Worm (Caenorhabditis elegans): ENCODE data around the gene gmap-3.
A peak's percentile ranks its signal among the peaks of the same experiment; 100 is the strongest.

gmap-3 gene

ce11 chrX:12940811-12941210, at the start of gene gmap-3:
gmap-3 (minus strand) TSS chrX:12940958.
- peak; percentile 65 for TF ChIP-seq nhr-25 (tag; optimal IDR thresholded peaks at IDR 0.05)
- TF ChIP-seq nhr-28 (tag; optimal IDR thresholded peaks at IDR 0.05) = no peak
- no peak for TF ChIP-seq nfya-1 (tag; optimal IDR thresholded peaks at IDR 0.05; ENCODE audit: insufficient read depth)

- TF ChIP-seq lin-39 (tag; optimal IDR thresholded peaks at IDR 0.05) (peak; percentile 15), ama-1 (optimal IDR thresholded peaks at IDR 0.05) (no peak), pqm-1 (tag; optimal IDR thresholded peaks at IDR 0.05) (peak; percentile 9), nhr-43 (tag; optimal IDR thresholded peaks at IDR 0.05; ENCODE audit: poor library complexity, severe bottlenecking) (no peak), jun-1 (tag; optimal IDR thresholded peaks at IDR 0.05) (no peak), egl-5 (tag; optimal IDR thresholded peaks at IDR 0.05) (peak; percentile 26), nfya-1 (tag; optimal IDR thresholded peaks at IDR 0.05; ENCODE audit: insufficient read depth) (peak; percentile 46), ceh-9 (tag; optimal IDR thresholded peaks at IDR 0.05) (no peak), pha-4 (tag; optimal IDR thresholded peaks at IDR 0.05) (peak; percentile 50)
Measured at ce11 chrX:12989205-12989604, 48.4 kb upstream of the gmap-3 start, which contains the start of gene F11C1.7. F11C1.7 (plus strand) TSS chrX:12989344.

ce11 chrX:12987119-12987518, 46.4 kb upstream of the gmap-3 start, which contains the start of gene mff-1:
mff-1 (minus strand) TSS chrX:12987219.
- no peak for TF ChIP-seq elt-3 (tag; optimal IDR thresholded peaks at IDR 0.05)
- no peak for TF ChIP-seq ceh-82 (tag; optimal IDR thresholded peaks at IDR 0.05)
- no peak for TF ChIP-seq unc-62 (GFP tag; optimal IDR thresholded peaks at IDR 0.05)
- no peak for TF ChIP-seq mdl-1 (tag; optimal IDR thresholded peaks at IDR 0.05)
- TF ChIP-seq jun-1 (tag; optimal IDR thresholded peaks at IDR 0.05) = no peak
- no peak for TF ChIP-seq nhr-76 (tag; optimal IDR thresholded peaks at IDR 0.05)
- no peak for TF ChIP-seq egl-5 (tag; optimal IDR thresholded peaks at IDR 0.05)
- TF ChIP-seq nhr-237 (tag; optimal IDR thresholded peaks at IDR 0.05) = no peak
- TF ChIP-seq ZK546.5 (tag; optimal IDR thresholded peaks at IDR 0.05) = no peak
- TF ChIP-seq R02D3.7 (tag; optimal IDR thresholded peaks at IDR 0.05) = no peak

- TF ChIP-seq elt-2 (tag; optimal IDR thresholded peaks at IDR 0.05) (peak; percentile 77), fkh-10 (GFP tag; optimal IDR thresholded peaks at IDR 0.05) (no peak)
Measured at ce11 chrX:12982725-12983124, 42.0 kb upstream of the gmap-3 start.

- TF ChIP-seq ceh-28 (tag; optimal IDR thresholded peaks at IDR 0.05) = no peak
- TF ChIP-seq zag-1 (tag; optimal IDR thresholded peaks at IDR 0.05) = no peak
- no peak for TF ChIP-seq nhr-77 (tag; optimal IDR thresholded peaks at IDR 0.05)
- TF ChIP-seq snpc-4 (tag; optimal IDR thresholded peaks at IDR 0.05) = no peak
- peak; percentile 3 for TF ChIP-seq pha-4 (tag; optimal IDR thresholded peaks at IDR 0.05)
- no peak for TF ChIP-seq ama-1 (optimal IDR thresholded peaks at IDR 0.05)
- no peak for TF ChIP-seq nhr-12 (tag; optimal IDR thresholded peaks at IDR 0.05)
- TF ChIP-seq elt-2 (tag; optimal IDR thresholded peaks at IDR 0.05) = peak; percentile 86
- TF ChIP-seq nhr-28 (tag; optimal IDR thresholded peaks at IDR 0.05) = no peak
- TF ChIP-seq ceh-9 (tag; optimal IDR thresholded peaks at IDR 0.05) = no peak
- TF ChIP-seq lin-39 (tag; optimal IDR thresholded peaks at IDR 0.05) = no peak
- TF ChIP-seq pqm-1 (tag; optimal IDR thresholded peaks at IDR 0.05) = peak; percentile 31
Measured at ce11 chrX:12981393-12981792, 40.6 kb upstream of the gmap-3 start, which contains the start of gene scav-4. scav-4 (plus strand) TSS chrX:12981775.

ce11 chrX:12979747-12980146, 39.0 kb upstream of the gmap-3 start:
- TF ChIP-seq pqm-1 (tag; optimal IDR thresholded peaks at IDR 0.05) = peak; percentile 54
- peak; percentile 70 for TF ChIP-seq elt-2 (tag; optimal IDR thresholded peaks at IDR 0.05)
- TF ChIP-seq ztf-4 (tag; optimal IDR thresholded peaks at IDR 0.05) = no peak

ce11 chrX:12978569-12978968, 37.8 kb upstream of the gmap-3 start:
- TF ChIP-seq eor-1 (tag; optimal IDR thresholded peaks at IDR 0.05) (no peak), sea-2 (GFP tag; optimal IDR thresholded peaks at IDR 0.05) (no peak), nhr-23 (tag; optimal IDR thresholded peaks at IDR 0.05) (no peak), elt-2 (tag; optimal IDR thresholded peaks at IDR 0.05) (no peak), fos-1 (tag; optimal IDR thresholded peaks at IDR 0.05) (no peak), pqm-1 (tag; optimal IDR thresholded peaks at IDR 0.05) (no peak), nhr-11 (tag; optimal IDR thresholded peaks at IDR 0.05) (no peak), egl-5 (tag; optimal IDR thresholded peaks at IDR 0.05) (no peak), nhr-237 (tag; optimal IDR thresholded peaks at IDR 0.05) (no peak), daf-12 (tag; optimal IDR thresholded peaks at IDR 0.05) (no peak), elt-3 (tag; optimal IDR thresholded peaks at IDR 0.05) (no peak), nhr-43 (tag; optimal IDR thresholded peaks at IDR 0.05; ENCODE audit: poor library complexity, severe bottlenecking) (no peak), tbx-2 (tag; optimal IDR thresholded peaks at IDR 0.05) (no peak), fkh-10 (GFP tag; optimal IDR thresholded peaks at IDR 0.05) (no peak), skn-1 (tag; optimal IDR thresholded peaks at IDR 0.05) (no peak), nhr-12 (tag; optimal IDR thresholded peaks at IDR 0.05) (no peak), ceh-28 (tag; optimal IDR thresholded peaks at IDR 0.05) (no peak), ama-1 (optimal IDR thresholded peaks at IDR 0.05) (no peak)
